Comparison of ENCODE assay signal across 5 fruit fly cellular contexts in the genomic region with DNA sequence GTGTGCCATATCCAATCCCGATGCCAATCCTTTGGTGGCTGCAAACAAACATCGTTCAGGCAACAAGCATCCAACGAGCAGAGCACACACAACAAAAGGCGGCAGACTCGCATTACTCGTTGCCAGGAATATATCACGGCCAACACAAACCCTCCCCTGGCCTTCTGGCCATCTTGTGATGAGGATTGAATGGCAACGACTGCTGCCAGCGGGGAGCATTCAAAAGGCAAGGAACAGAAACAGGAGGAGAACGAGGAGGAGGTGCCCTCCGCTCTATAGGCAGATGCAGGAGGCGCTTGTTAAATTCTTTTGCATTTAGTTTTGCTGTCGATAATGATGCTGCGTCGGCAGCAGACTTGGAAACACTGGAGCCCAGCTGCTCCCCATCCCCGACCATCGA.
TF ChIP-seq lines count a peak whose summit lies in the region.

No protein-coding gene starts in this region.

- TF ChIP-seq CTCF in whole organism, embryonic (GFP tag; optimal IDR thresholded peaks at IDR 0.05; lab: Kevin White, UChicago): no peak

TF ChIP-seq in whole organism, 6 proteins besides CTCF, POLR2A, EP300 and RAD21:
- TF ChIP-seq EcR (GFP tag; optimal IDR thresholded peaks at IDR 0.05; lab: Kevin White, UChicago) (no peak), Dll (optimal IDR thresholded peaks at IDR 0.05; lab: Kevin White, UChicago) (peak; percentile 77), usp (GFP tag; optimal IDR thresholded peaks at IDR 0.05; lab: Kevin White, UChicago) (no peak), pan (optimal IDR thresholded peaks at IDR 0.05; lab: Kevin White, UChicago) (no peak), CG8478 (optimal IDR thresholded peaks at IDR 0.05; lab: Kevin White, UChicago) (no peak)

TF ChIP-seq in whole organism, embryonic, 481 proteins besides CTCF, POLR2A, EP300 and RAD21:
- TF ChIP-seq fd3F (GFP tag; optimal IDR thresholded peaks at IDR 0.05; lab: Kevin White, UChicago) (no peak), Ets65A (GFP tag; lab: Kevin White, UChicago) (peak; percentile 54)

TF ChIP-seq in whole organism, prepupa, 60 proteins besides CTCF, POLR2A, EP300 and RAD21:
- TF ChIP-seq CG6854 (GFP tag; optimal IDR thresholded peaks at IDR 0.05; lab: Kevin White, UChicago): peak; percentile 5
- no peak for TF ChIP-seq vri (GFP tag; optimal IDR thresholded peaks at IDR 0.05; lab: Kevin White, UChicago)
TF ChIP-seq in whole organism, prepupa: peak in this region for 1.

TF ChIP-seq in whole organism, pupa, 21 proteins besides CTCF, POLR2A, EP300 and RAD21:
- TF ChIP-seq CG9948 (tag; optimal IDR thresholded peaks at IDR 0.05; lab: Kevin White, UChicago): no peak
- TF ChIP-seq EcR (GFP tag; optimal IDR thresholded peaks at IDR 0.05; lab: Kevin White, UChicago): peak; percentile 51
- TF ChIP-seq gl (tag; optimal IDR thresholded peaks at IDR 0.05; lab: Kevin White, UChicago): no peak
- no peak for TF ChIP-seq Snoo (tag; optimal IDR thresholded peaks at IDR 0.05; lab: Kevin White, UChicago)
- no peak for TF ChIP-seq D1 (tag; optimal IDR thresholded peaks at IDR 0.05; lab: Kevin White, UChicago)
- peak; percentile 19; the same call in 1 of the 3 replicates for TF ChIP-seq CG4496 (GFP tag; IDR thresholded peaks at IDR 0.05; lab: Robert Waterston, UW)
- TF ChIP-seq CG13204 (GFP tag; optimal IDR thresholded peaks at IDR 0.05; lab: Kevin White, UChicago): peak; percentile 42
- TF ChIP-seq CG34367 (tag; optimal IDR thresholded peaks at IDR 0.05; lab: Kevin White, UChicago): no peak
- no peak for TF ChIP-seq CG14655 (GFP tag; optimal IDR thresholded peaks at IDR 0.05; lab: Kevin White, UChicago)
- no peak for TF ChIP-seq Pif1B (GFP tag; optimal IDR thresholded peaks at IDR 0.05; lab: Kevin White, UChicago)
- no peak for TF ChIP-seq Ets98B (GFP tag; IDR thresholded peaks at IDR 0.05; lab: Robert Waterston, UW)
- TF ChIP-seq fd96Ca (GFP tag; IDR thresholded peaks at IDR 0.05; lab: Robert Waterston, UW): no peak
- no peak for TF ChIP-seq CG15710 (tag; optimal IDR thresholded peaks at IDR 0.05; lab: Kevin White, UChicago)
- TF ChIP-seq CG12605 (GFP tag; IDR thresholded peaks at IDR 0.05; lab: Robert Waterston, UW): no peak
- TF ChIP-seq CG10348 (GFP tag; IDR thresholded peaks at IDR 0.05; lab: Robert Waterston, UW): no peak
- TF ChIP-seq CG8301 (tag; optimal IDR thresholded peaks at IDR 0.05; lab: Kevin White, UChicago): no peak
- TF ChIP-seq CG8159 (tag; optimal IDR thresholded peaks at IDR 0.05; lab: Kevin White, UChicago): no peak
- no peak for TF ChIP-seq Pif1A (GFP tag; optimal IDR thresholded peaks at IDR 0.05; lab: Kevin White, UChicago)
- no peak for TF ChIP-seq rn (GFP tag; IDR thresholded peaks at IDR 0.05; lab: Robert Waterston, UW)
- no peak for TF ChIP-seq CG32121 (GFP tag; IDR thresholded peaks at IDR 0.05; lab: Robert Waterston, UW)
- no peak for TF ChIP-seq CG17806 (tag; optimal IDR thresholded peaks at IDR 0.05; lab: Kevin White, UChicago)

TF ChIP-seq in whole organism, wandering third instar larva, 38 proteins besides CTCF, POLR2A, EP300 and RAD21:
- peak; percentile 33 for TF ChIP-seq Dif (GFP tag; optimal IDR thresholded peaks at IDR 0.05; lab: Kevin White, UChicago; ENCODE audit: partially characterized antibody)
- peak; percentile 46 for TF ChIP-seq Hr83 (GFP tag; optimal IDR thresholded peaks at IDR 0.05; lab: Kevin White, UChicago; ENCODE audit: poor library complexity, severe bottlenecking)
- TF ChIP-seq Hnf4 (GFP tag; optimal IDR thresholded peaks at IDR 0.05; lab: Kevin White, UChicago): no peak
